Fruit fly (Drosophila melanogaster) whole organism, embryonic: ENCODE data around the gene Acn.

Source experiments
- Atf-2 ChIP-seq: fragments of 200-800 bp; sonication (Bioruptor generic); optimal IDR thresholded peaks from 2 replicates; lab custom pipeline; 2016; ENCODE audit warnings: missing biosample characterization, missing genetic modification characterization
- Blimp-1 ChIP-seq: fragments of 200-800 bp; sonication (Bioruptor generic); optimal IDR thresholded peaks from 3 replicates; lab custom pipeline; 2018; ENCODE audit warnings: missing biosample characterization, missing genetic modification characterization, mild to moderate bottlenecking, moderate library complexity, missing genetic modification reagents
- CG31365 ChIP-seq: fragments of 200-800 bp; sonication (Bioruptor generic); optimal IDR thresholded peaks from 2 replicates; lab custom pipeline; 2018; ENCODE audit warnings: missing biosample characterization, mild to moderate bottlenecking, missing genetic modification characterization
- CG6683 ChIP-seq: fragments of 200-800 bp; sonication (Bioruptor generic); optimal IDR thresholded peaks from 2 replicates; lab custom pipeline; 2017; ENCODE audit warnings: missing biosample characterization, mild to moderate bottlenecking, missing genetic modification characterization, missing genetic modification reagents
- Dip2 ChIP-seq: fragments of 200-800 bp; sonication (Bioruptor generic); IDR thresholded peaks from 2 replicates; pipeline ENCODE4 v1.3.6; 2022; ENCODE audit warnings: missing biosample characterization, missing genetic modification characterization
- HmgD ChIP-seq: fragments of 200-800 bp; sonication (Bioruptor generic); optimal IDR thresholded peaks from 3 replicates; lab custom pipeline; 2016; ENCODE audit warnings: missing biosample characterization, missing genetic modification characterization
- Hmr ChIP-seq: fragments of 200-800 bp; sonication (Bioruptor generic); optimal IDR thresholded peaks from 3 replicates; lab custom pipeline; 2017; ENCODE audit warnings: mild to moderate bottlenecking, missing biosample characterization, missing genetic modification reagents, missing genetic modification characterization
- Hmx ChIP-seq: fragments of 200-800 bp; sonication (Bioruptor generic); optimal IDR thresholded peaks from 2 replicates; lab custom pipeline; 2016; ENCODE audit warnings: missing biosample characterization, missing genetic modification characterization
- Pdp1 ChIP-seq, 2 experiments: fragments of 200-800 bp; sonication (Bioruptor generic); optimal IDR thresholded peaks; 3 replicates each; lab custom pipeline; 2016; ENCODE audit warnings: missing biosample characterization in 2 of 2, missing genetic modification characterization in 2 of 2, mild to moderate bottlenecking in 1 of 2, moderate library complexity in 1 of 2
- bigmax ChIP-seq: fragments of 200-800 bp; sonication (Bioruptor generic); optimal IDR thresholded peaks from 2 replicates; lab custom pipeline; 2018; ENCODE audit warnings: missing biosample characterization, mild to moderate bottlenecking, missing genetic modification characterization
- odd ChIP-seq: fragments of 200-800 bp; sonication (Bioruptor generic); optimal IDR thresholded peaks from 2 replicates; lab custom pipeline; 2017; ENCODE audit warnings: missing biosample characterization, mild to moderate bottlenecking, missing genetic modification characterization
- seq ChIP-seq: fragments of 200-800 bp; sonication (Bioruptor generic); IDR thresholded peaks from 2 replicates; pipeline ENCODE4 v1.3.6; 2022; ENCODE audit warnings: missing biosample characterization, missing genetic modification characterization
- trh ChIP-seq: fragments of 200-800 bp; sonication (Bioruptor generic); optimal IDR thresholded peaks from 2 replicates; lab custom pipeline; 2016; ENCODE audit warnings: missing biosample characterization, missing genetic modification characterization
- vnd ChIP-seq: fragments of 200-800 bp; sonication (Bioruptor generic); IDR thresholded peaks from 3 replicates; pipeline ENCODE4 v1.3.6; 2022; ENCODE audit warnings: missing biosample characterization, missing genetic modification characterization; ENCODE audit not compliant: partially characterized antibody

dm6 chr2L:19034213-19034929, 10.8 kb upstream of the Acn start, which contains the start of the genes mib2 and CG31800:
- TF ChIP-seq Blimp-1: no peak
- TF ChIP-seq Hmx (GFP tag; lab: Kevin White, UChicago): no peak
- no peak for TF ChIP-seq odd
- no peak for TF ChIP-seq Hmr
- no peak for TF ChIP-seq bigmax (GFP tag; lab: Kevin White, UChicago)
- no peak for TF ChIP-seq seq (GFP tag; lab: Robert Waterston, UW)
- TF ChIP-seq HmgD (GFP tag; lab: Kevin White, UChicago): no peak
- peak in 1 of 2 experiments; percentile 77 for TF ChIP-seq Pdp1 (GFP tag; optimal IDR thresholded peaks at IDR 0.05; lab: Kevin White, UChicago)
- no peak for TF ChIP-seq Atf-2 (GFP tag; lab: Kevin White, UChicago)
- no peak for TF ChIP-seq Dip2
- no peak for TF ChIP-seq CG31365 (tag; lab: Kevin White, UChicago)
- no peak for TF ChIP-seq CG6683 (GFP tag; lab: Kevin White, UChicago)
- peak; percentile 77 for TF ChIP-seq vnd (GFP tag; lab: Robert Waterston, UW)
- no peak for TF ChIP-seq trh (GFP tag; lab: Kevin White, UChicago)
